Fruit fly (Drosophila melanogaster): Measurements from ENCODE around the gene rt.

Gene rt

DNA sequence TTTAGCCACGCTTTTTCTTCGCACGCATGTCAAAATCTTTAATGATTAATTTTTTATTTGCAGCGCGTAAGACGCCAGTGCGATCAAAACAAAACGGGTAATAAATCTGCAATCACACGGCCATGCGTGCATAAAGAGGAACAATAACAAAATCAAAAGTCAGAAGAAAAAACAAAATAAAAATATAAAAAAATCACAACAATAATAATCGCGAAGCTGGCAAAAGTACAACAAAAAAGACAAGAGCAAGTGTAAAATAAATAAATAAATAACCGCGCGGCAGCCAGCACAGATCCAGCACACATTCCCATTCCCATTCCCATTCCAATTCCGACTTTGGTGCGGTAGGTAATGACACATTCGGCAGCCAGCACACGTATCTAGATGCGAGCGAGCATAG lies 47.0 kb upstream of the rt start:
- TF ChIP-seq sage (GFP tag; optimal IDR thresholded peaks at IDR 0.05) (no peak), sv (GFP tag; optimal IDR thresholded peaks at IDR 0.05) (no peak), Vsx2 (GFP tag; optimal IDR thresholded peaks at IDR 0.05; ENCODE audit: partially characterized antibody) (no peak), CG9705 (GFP tag; optimal IDR thresholded peaks at IDR 0.05) (no peak), dmrt93B (GFP tag; optimal IDR thresholded peaks at IDR 0.05) (no peak), lola (GFP tag; optimal IDR thresholded peaks at IDR 0.05) (no peak), br (GFP tag; optimal IDR thresholded peaks at IDR 0.05) (no peak), psq (GFP tag; optimal IDR thresholded peaks at IDR 0.05) (no peak), tai (GFP tag; optimal IDR thresholded peaks at IDR 0.05) (no peak), Dfd (GFP tag; optimal IDR thresholded peaks at IDR 0.05) (no peak), ey (GFP tag; optimal IDR thresholded peaks at IDR 0.05) (no peak), Rel (GFP tag; optimal IDR thresholded peaks at IDR 0.05) (no peak), Rel (tag; optimal IDR thresholded peaks at IDR 0.05) (no peak), Hr78 (GFP tag; optimal IDR thresholded peaks at IDR 0.05) (no peak), Hr83 (GFP tag; optimal IDR thresholded peaks at IDR 0.05; ENCODE audit: poor library complexity, severe bottlenecking) (no peak), woc (GFP tag; optimal IDR thresholded peaks at IDR 0.05) (no peak)

DNA sequence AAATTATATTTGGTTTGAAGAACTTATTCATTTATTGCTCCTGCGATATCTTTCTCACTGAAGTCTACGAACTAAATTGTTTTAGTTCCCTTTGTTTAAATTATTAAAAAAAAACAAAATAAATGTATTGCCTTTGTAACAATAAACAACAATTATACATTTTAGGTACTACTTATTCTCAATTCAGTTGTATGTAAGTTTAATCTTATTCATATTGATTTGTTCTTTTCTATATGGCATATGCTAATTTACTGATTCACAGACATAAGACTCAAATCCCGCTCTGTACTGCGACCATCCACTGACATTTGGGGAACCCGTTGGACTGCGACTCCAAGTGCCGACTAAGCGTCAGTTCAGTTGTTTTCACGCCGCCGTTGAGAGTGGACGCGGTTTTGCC lies 43.5 kb upstream of the rt start, which contains the start of gene CG32091:
CG32091 (plus strand) TSS at position 301 of the 400 bp plus-strand sequence.
- TF ChIP-seq Rel (GFP tag; optimal IDR thresholded peaks at IDR 0.05), result no peak
- TF ChIP-seq Rel (tag; optimal IDR thresholded peaks at IDR 0.05), result peak; percentile 41
- TF ChIP-seq h (GFP tag; optimal IDR thresholded peaks at IDR 0.05), result no peak
- no peak for TF ChIP-seq rgr (GFP tag; optimal IDR thresholded peaks at IDR 0.05)

DNA sequence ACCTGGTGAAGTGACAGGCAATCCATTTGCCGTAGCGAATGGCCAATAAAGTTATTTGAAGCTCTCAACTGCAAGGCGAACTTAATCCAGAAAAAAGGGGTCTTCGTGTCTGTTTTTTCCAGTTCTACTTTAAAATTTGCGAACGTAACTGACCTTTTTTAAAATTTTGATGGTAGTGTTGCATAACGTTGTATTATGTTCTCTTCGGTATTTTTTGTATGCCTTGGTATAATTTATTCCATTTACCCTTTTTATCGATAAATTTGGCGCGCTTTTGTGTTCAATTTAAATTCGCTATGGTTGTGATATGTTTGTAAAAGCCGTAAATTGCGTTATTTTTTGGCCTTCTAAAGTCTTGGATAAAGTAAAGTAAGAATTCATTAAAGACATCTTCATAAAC lies 43.1 kb upstream of the rt start:
- TF ChIP-seq Rel (GFP tag; optimal IDR thresholded peaks at IDR 0.05), result no peak
- TF ChIP-seq Rel (tag; optimal IDR thresholded peaks at IDR 0.05), result no peak
- no peak for TF ChIP-seq OdsH (GFP tag; optimal IDR thresholded peaks at IDR 0.05)
- no peak for TF ChIP-seq Myc (optimal IDR thresholded peaks at IDR 0.05)
- TF ChIP-seq Mio (GFP tag; optimal IDR thresholded peaks at IDR 0.05), result no peak
- TF ChIP-seq dmrt93B (GFP tag; optimal IDR thresholded peaks at IDR 0.05), result no peak
- TF ChIP-seq CrebA (GFP tag; optimal IDR thresholded peaks at IDR 0.05; ENCODE audit: borderline replicate concordance), result no peak
- TF ChIP-seq Hr83 (GFP tag; optimal IDR thresholded peaks at IDR 0.05; ENCODE audit: poor library complexity, severe bottlenecking), result no peak
- TF ChIP-seq rgr (GFP tag; optimal IDR thresholded peaks at IDR 0.05), result no peak
- no peak for TF ChIP-seq HLH106 (tag; optimal IDR thresholded peaks at IDR 0.05)
- TF ChIP-seq GATAd (GFP tag; optimal IDR thresholded peaks at IDR 0.05), result no peak
- TF ChIP-seq Hr78 (GFP tag; optimal IDR thresholded peaks at IDR 0.05), result no peak
- TF ChIP-seq tai (GFP tag; optimal IDR thresholded peaks at IDR 0.05), result peak; percentile 40
- no peak for TF ChIP-seq Vsx2 (GFP tag; optimal IDR thresholded peaks at IDR 0.05; ENCODE audit: partially characterized antibody)
- no peak for TF ChIP-seq h (GFP tag; optimal IDR thresholded peaks at IDR 0.05)
- no peak for TF ChIP-seq ey (GFP tag; optimal IDR thresholded peaks at IDR 0.05)
- no peak for TF ChIP-seq jim (GFP tag; optimal IDR thresholded peaks at IDR 0.05)
- TF ChIP-seq usp (GFP tag; optimal IDR thresholded peaks at IDR 0.05), result no peak
- TF ChIP-seq fru (GFP tag; optimal IDR thresholded peaks at IDR 0.05), result no peak
- no peak for TF ChIP-seq N (GFP tag; optimal IDR thresholded peaks at IDR 0.05)
- no peak for TF ChIP-seq pan (optimal IDR thresholded peaks at IDR 0.05)
- no peak for TF ChIP-seq Dif (GFP tag; optimal IDR thresholded peaks at IDR 0.05; ENCODE audit: partially characterized antibody)
- TF ChIP-seq Jra (GFP tag; optimal IDR thresholded peaks at IDR 0.05), result peak; percentile 6
- TF ChIP-seq Sp1 (GFP tag; optimal IDR thresholded peaks at IDR 0.05), result no peak
- no peak for TF ChIP-seq CG32264 (GFP tag; optimal IDR thresholded peaks at IDR 0.05)
- no peak for TF ChIP-seq sage (GFP tag; optimal IDR thresholded peaks at IDR 0.05)
- no peak for TF ChIP-seq CG9705 (GFP tag; optimal IDR thresholded peaks at IDR 0.05)
- no peak for TF ChIP-seq Abd-B (GFP tag; optimal IDR thresholded peaks at IDR 0.05)
- TF ChIP-seq psq (GFP tag; optimal IDR thresholded peaks at IDR 0.05), result no peak
- TF ChIP-seq brk (GFP tag; optimal IDR thresholded peaks at IDR 0.05), result peak; percentile 1
- TF ChIP-seq dsf (GFP tag; optimal IDR thresholded peaks at IDR 0.05; ENCODE audit: borderline replicate concordance), result peak; percentile 1
- no peak for TF ChIP-seq sv (GFP tag; optimal IDR thresholded peaks at IDR 0.05)
- no peak for TF ChIP-seq lola (GFP tag; optimal IDR thresholded peaks at IDR 0.05)
- peak; percentile 37 for TF ChIP-seq Hnf4 (GFP tag; optimal IDR thresholded peaks at IDR 0.05)
- TF ChIP-seq dl (GFP tag; optimal IDR thresholded peaks at IDR 0.05; ENCODE audit: insufficient read depth in 1 of 2, partially characterized antibody in 2 of 2), result no peak
- no peak for TF ChIP-seq Dfd (GFP tag; optimal IDR thresholded peaks at IDR 0.05)
- TF ChIP-seq woc (GFP tag; optimal IDR thresholded peaks at IDR 0.05), result no peak
- peak in 1 of 2 experiments; percentile 4 for TF ChIP-seq foxo (GFP tag; optimal IDR thresholded peaks at IDR 0.05)
- TF ChIP-seq br (GFP tag; optimal IDR thresholded peaks at IDR 0.05), result no peak
